Fruit fly (Drosophila melanogaster): ENCODE results near the gene tws.

Gene tws

dm6 chr3R:10076665-10077064 is 62.9 kb downstream of the tws start (continued):
- no peak for TF ChIP-seq CG31627 (GFP tag; optimal IDR thresholded peaks at IDR 0.05)
- peak; percentile 19 for TF ChIP-seq Met (GFP tag; optimal IDR thresholded peaks at IDR 0.05)
- no peak for TF ChIP-seq ss (GFP tag; optimal IDR thresholded peaks at IDR 0.05)
- TF ChIP-seq svp (GFP tag): peak; percentile 58
- no peak for TF ChIP-seq CG6792 (GFP tag; optimal IDR thresholded peaks at IDR 0.05)
- TF ChIP-seq cyc (GFP tag; optimal IDR thresholded peaks at IDR 0.05): peak; percentile 1
- TF ChIP-seq dac (GFP tag; optimal IDR thresholded peaks at IDR 0.05): no peak
- TF ChIP-seq salr (GFP tag; optimal IDR thresholded peaks at IDR 0.05): no peak
- TF ChIP-seq CG11294 (GFP tag; IDR thresholded peaks at IDR 0.05): no peak
- TF ChIP-seq CG8632 (GFP tag; optimal IDR thresholded peaks at IDR 0.05): no peak
- TF ChIP-seq lz (GFP tag; optimal IDR thresholded peaks at IDR 0.05): no peak
- no peak for TF ChIP-seq Hr4 (GFP tag; optimal IDR thresholded peaks at IDR 0.05)
- no peak for TF ChIP-seq Ets96B (tag; optimal IDR thresholded peaks at IDR 0.05)
- no peak for TF ChIP-seq CG10669 (GFP tag; optimal IDR thresholded peaks at IDR 0.05)
- no peak for TF ChIP-seq CG16779 (tag; optimal IDR thresholded peaks at IDR 0.05)
- TF ChIP-seq OdsH (GFP tag; optimal IDR thresholded peaks at IDR 0.05): no peak
- TF ChIP-seq CG8119 (GFP tag; IDR thresholded peaks at IDR 0.05): no peak
- peak; percentile 22 for TF ChIP-seq Sox14 (GFP tag; optimal IDR thresholded peaks at IDR 0.05)
- TF ChIP-seq CG6163 (GFP tag; IDR thresholded peaks at IDR 0.05): no peak
- no peak for TF ChIP-seq CG3032 (tag; optimal IDR thresholded peaks at IDR 0.05)
- no peak for TF ChIP-seq Smox (GFP tag; optimal IDR thresholded peaks at IDR 0.05)
- no peak for TF ChIP-seq CG34406 (GFP tag; optimal IDR thresholded peaks at IDR 0.05)
- TF ChIP-seq CG6854 (GFP tag; optimal IDR thresholded peaks at IDR 0.05): no peak
- no peak for TF ChIP-seq CG7368 (GFP tag; optimal IDR thresholded peaks at IDR 0.05)
- TF ChIP-seq Eip75B (GFP tag; optimal IDR thresholded peaks at IDR 0.05): no peak

All from whole organism, prepupa.